Fruit fly (Drosophila melanogaster) ovary, adult (tissue): ENCODE data around the gene CG12024.

Experiments used
- CG17801 ChIP-seq: fragments of 200-800 bp; optimal IDR thresholded peaks from 2 replicates; lab custom pipeline; 2019; ENCODE audit warnings: missing biosample characterization, mild to moderate bottlenecking, missing genetic modification characterization, moderate library complexity; ENCODE audit not compliant: partially characterized antibody

The CG12024 gene

DNA sequence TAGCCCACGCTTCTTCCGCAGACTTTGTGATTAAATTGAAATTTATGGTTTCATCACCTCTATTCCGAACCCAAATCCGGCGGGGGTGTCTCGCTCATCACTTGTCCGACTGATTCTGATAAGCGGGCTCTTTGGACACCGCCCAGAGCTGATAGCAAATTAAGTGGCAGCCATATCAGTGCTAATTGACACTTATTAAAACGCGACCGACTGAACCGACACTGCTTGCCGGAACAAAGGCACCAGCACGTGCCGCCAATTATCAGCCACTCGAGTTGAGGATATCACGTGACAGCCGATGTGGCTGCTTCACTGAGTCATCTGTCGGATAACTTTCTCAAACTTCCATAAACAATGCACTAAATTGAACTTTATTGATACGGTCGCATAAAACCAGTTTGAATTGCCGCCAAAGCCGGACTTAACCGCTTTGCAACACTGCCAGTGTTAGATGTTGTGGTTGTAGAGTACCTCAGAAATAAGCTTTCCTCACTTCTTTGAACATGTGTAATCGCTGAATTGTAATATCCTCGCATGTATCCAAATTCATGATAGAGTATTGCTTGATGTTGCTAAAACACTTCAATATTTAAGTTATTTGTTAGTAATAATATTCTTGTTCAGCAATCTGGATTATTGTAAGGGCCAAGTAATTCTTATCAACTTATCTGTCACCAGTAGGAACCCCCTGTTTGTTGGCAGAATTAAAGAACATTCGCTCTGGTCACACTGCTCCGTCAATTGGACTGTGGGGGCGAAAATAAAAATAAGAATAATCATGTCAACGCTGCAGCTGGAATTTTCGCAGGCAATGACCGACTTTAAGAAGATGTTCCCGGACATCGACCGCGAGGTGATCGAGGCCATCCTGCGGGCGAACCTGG lies at the start of gene CG12024:
CG12024 (plus strand) TSS at position 699 of the 884 bp plus-strand sequence.
- TF ChIP-seq CG17801 (GFP tag; lab: Kevin White, UChicago) = peak; percentile 58

- no peak for TF ChIP-seq CG17801 (GFP tag; lab: Kevin White, UChicago)
Measured at dm6 chr3L:1808631-1809030, 48.3 kb upstream of the CG12024 start.

DNA sequence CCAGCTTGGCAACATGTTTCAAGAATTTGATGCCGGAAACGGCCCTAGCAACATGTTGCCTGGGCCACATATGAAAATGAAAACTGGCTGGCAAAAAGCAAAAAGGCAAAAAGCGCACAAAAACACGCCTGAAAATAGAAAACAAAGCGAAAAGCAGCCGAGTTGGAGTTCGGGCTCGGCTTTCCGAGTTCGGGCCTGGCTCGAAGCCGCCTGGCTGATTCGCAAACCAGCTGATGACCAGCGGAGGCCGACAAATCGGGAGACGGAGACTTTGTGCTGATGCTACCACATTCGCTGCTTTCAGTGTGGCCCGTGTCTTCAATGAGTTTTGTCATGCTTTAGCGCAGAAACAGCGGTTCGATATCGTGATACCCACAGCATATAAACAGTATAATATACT lies 46.7 kb upstream of the CG12024 start, which contains the start of gene GV1:
GV1 (plus strand) TSS at position 301 of the 400 bp plus-strand sequence.
- no peak for TF ChIP-seq CG17801 (GFP tag; lab: Kevin White, UChicago)

- TF ChIP-seq CG17801 (GFP tag; lab: Kevin White, UChicago) = no peak
Measured at dm6 chr3L:1816614-1817013, 40.4 kb upstream of the CG12024 start.

- no peak for TF ChIP-seq CG17801 (GFP tag; lab: Kevin White, UChicago)
Measured at dm6 chr3L:1817405-1817804, 39.6 kb upstream of the CG12024 start.

DNA sequence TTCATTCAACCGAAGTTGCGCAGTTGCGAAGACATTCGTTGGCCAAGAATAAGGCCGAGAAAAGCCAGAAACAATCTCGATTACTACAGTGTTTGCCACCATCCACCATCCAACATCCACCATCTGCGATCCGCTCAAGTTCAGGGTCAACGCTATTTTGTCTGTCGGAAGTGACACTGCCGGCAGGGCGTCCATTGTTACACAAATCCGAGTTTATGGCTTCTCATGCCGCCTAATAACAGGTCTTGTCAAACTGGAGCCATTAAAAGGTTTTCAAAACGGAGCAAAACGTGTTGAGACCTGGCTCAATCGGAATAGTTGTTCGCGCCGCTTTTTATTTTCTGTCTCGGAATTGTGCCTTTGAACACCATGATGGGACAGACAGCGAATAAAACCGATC lies 38.1 kb upstream of the CG12024 start:
- TF ChIP-seq CG17801 (GFP tag; lab: Kevin White, UChicago) = no peak

dm6 chr3L:1821140-1821539 lies 35.8 kb upstream of the CG12024 start:
- no peak for TF ChIP-seq CG17801 (GFP tag; lab: Kevin White, UChicago)

DNA sequence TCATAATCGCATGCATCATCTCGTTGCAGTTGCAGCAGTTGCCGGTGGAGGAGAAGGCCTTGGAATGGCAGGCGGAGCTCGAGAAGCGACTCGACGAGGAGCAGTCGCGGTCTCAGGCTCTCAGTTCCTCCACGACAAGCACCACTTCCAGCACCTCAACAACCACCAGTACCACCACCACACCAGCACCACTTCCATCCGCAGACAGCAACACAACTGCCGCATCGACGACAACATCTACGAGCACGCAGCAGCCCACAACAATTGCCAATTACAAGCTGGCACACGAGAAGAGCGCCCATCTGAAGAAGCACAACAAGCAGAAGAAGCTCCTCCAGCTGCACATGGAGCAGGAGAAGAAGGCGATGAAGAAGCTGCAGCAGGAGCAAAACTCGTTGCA lies 34.6 kb upstream of the CG12024 start:
- no peak for TF ChIP-seq CG17801 (GFP tag; lab: Kevin White, UChicago)

- no peak for TF ChIP-seq CG17801 (GFP tag; lab: Kevin White, UChicago)
Measured at dm6 chr3L:1827809-1828371, 29.1 kb upstream of the CG12024 start.

DNA sequence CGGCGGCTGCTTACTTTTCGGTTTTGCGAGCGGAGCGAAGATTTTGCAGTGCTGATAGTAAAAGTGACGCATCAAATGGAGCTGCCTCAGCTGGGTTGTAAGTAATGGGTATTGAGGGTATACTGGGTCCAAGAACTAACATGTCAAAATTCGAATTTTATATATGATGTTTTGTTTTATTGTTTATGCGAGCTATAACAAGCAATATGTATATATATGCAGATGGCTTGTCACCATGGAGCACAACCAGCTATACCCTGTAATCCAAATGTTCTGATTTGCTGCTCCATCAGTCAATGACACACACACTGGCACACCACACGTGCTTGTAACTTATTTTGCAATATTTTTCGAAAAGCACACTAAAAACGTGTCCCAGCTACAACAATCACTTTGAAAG lies 27.4 kb upstream of the CG12024 start:
- TF ChIP-seq CG17801 (GFP tag; lab: Kevin White, UChicago) = no peak

DNA sequence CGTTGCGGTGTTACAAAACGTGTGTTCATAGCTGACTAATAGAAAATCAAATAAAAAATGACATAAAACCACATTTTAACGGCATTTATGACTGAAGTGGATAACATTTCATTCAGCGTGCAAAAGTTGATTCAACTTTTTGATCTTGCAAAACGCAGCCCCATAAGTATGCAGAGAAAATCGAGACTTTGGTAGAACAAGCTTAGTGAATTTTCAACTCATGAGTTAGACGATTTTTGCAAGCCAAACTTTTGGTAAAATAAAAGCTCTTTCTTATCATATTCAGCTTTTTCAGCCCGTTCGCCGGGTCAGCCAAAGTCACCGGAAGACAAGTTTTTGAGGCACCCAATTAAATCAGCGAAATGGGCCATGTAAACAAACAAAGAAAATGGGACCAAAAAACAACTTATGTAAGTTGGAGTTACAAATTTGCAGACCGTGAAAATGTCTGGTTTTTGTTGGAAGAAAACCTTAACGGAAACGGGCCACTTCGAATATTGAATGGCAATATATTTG lies 25.2 kb upstream of the CG12024 start, which contains the start of gene Cpr62Ba:
Cpr62Ba (minus strand) TSS at position 31 of the 516 bp plus-strand sequence.
- TF ChIP-seq CG17801 (GFP tag; lab: Kevin White, UChicago) = no peak

- no peak for TF ChIP-seq CG17801 (GFP tag; lab: Kevin White, UChicago)
Measured at dm6 chr3L:1835064-1835463, 21.9 kb upstream of the CG12024 start, which contains the start of gene Cpr62Bb. Gene Cpr62Bb, minus strand, starts transcription at chr3L:1835164.

dm6 chr3L:1841984-1842383 lies 15.0 kb upstream of the CG12024 start, which contains the start of gene Cpr62Bc:
Gene Cpr62Bc, minus strand, starts transcription at chr3L:1842084.
- TF ChIP-seq CG17801 (GFP tag; lab: Kevin White, UChicago) = no peak

dm6 chr3L:1844600-1844999 lies 12.4 kb upstream of the CG12024 start:
- no peak for TF ChIP-seq CG17801 (GFP tag; lab: Kevin White, UChicago)

DNA sequence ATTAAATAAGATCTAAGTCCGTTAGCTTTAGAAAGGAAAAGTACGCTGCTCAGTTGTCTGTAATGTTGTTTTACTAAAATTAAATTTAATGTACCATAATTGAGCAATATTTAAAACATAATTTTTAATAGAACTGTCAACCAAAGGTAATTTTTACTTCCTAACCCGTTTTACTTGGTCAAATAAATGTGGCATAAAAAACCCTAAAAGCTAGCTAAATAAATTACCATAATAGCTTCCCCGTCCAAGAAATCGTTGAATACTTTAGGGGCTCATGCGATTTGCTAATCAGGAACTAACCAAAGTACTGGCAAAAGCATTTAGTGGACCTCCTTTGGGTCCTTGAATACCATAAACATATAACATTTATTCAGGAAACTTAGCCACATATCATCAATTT lies 6.5 kb upstream of the CG12024 start:
- TF ChIP-seq CG17801 (GFP tag; lab: Kevin White, UChicago) = no peak
